Fruit fly (Drosophila melanogaster): Measurements from ENCODE around the gene CG7362.

The CG7362 gene

dm6 chr3R:14728713-14729685 lies 25.3 kb downstream of the CG7362 start:
- TF ChIP-seq rn (GFP tag; IDR thresholded peaks at IDR 0.05) (peak; percentile 34; the same call in 1 of the 2 replicates), CG8301 (tag; optimal IDR thresholded peaks at IDR 0.05) (peak; percentile 43), CG34367 (tag; optimal IDR thresholded peaks at IDR 0.05) (peak; percentile 34), CG10348 (GFP tag; IDR thresholded peaks at IDR 0.05) (no peak), CG9948 (tag; optimal IDR thresholded peaks at IDR 0.05) (peak; percentile 22), EcR (GFP tag; optimal IDR thresholded peaks at IDR 0.05) (no peak), fd96Ca (GFP tag; IDR thresholded peaks at IDR 0.05) (no peak; the same call in 2 of the 3 replicates), Snoo (tag; optimal IDR thresholded peaks at IDR 0.05) (peak; percentile 49), Pif1B (GFP tag; optimal IDR thresholded peaks at IDR 0.05) (peak; percentile 44), Pif1A (GFP tag; optimal IDR thresholded peaks at IDR 0.05) (no peak), CG4496 (GFP tag; IDR thresholded peaks at IDR 0.05) (peak; percentile 67; the same call in 2 of the 3 replicates), CG14655 (GFP tag; optimal IDR thresholded peaks at IDR 0.05) (peak; percentile 17), Ets98B (GFP tag; IDR thresholded peaks at IDR 0.05) (peak; percentile 61), D1 (tag; optimal IDR thresholded peaks at IDR 0.05) (no peak), gl (tag; optimal IDR thresholded peaks at IDR 0.05) (no peak), CG13204 (GFP tag; optimal IDR thresholded peaks at IDR 0.05) (no peak), CG32121 (GFP tag; IDR thresholded peaks at IDR 0.05) (peak; percentile 72), CG15710 (tag; optimal IDR thresholded peaks at IDR 0.05) (peak; percentile 29), CG8159 (tag; optimal IDR thresholded peaks at IDR 0.05) (peak; percentile 64), CG12605 (GFP tag; IDR thresholded peaks at IDR 0.05) (peak; percentile 46; the same call in 1 of the 2 replicates), CG17806 (tag; optimal IDR thresholded peaks at IDR 0.05) (peak; percentile 56)

dm6 chr3R:14724501-14724859 lies 29.8 kb downstream of the CG7362 start:
- no peak for TF ChIP-seq Pif1B (GFP tag; optimal IDR thresholded peaks at IDR 0.05)
- no peak for TF ChIP-seq CG8159 (tag; optimal IDR thresholded peaks at IDR 0.05)

dm6 chr3R:14723671-14724500 lies 30.4 kb downstream of the CG7362 start, which contains the start of gene kibra:
TSS of gene kibra (minus strand) at chr3R:14724261.
- TF ChIP-seq CG13204 (GFP tag; optimal IDR thresholded peaks at IDR 0.05) = peak; percentile 58
- no peak for TF ChIP-seq CG12605 (GFP tag; IDR thresholded peaks at IDR 0.05)
- peak; percentile 15 for TF ChIP-seq Snoo (tag; optimal IDR thresholded peaks at IDR 0.05)
- no peak for TF ChIP-seq CG14655 (GFP tag; optimal IDR thresholded peaks at IDR 0.05)
- peak; percentile 67 for TF ChIP-seq EcR (GFP tag; optimal IDR thresholded peaks at IDR 0.05)
- TF ChIP-seq Pif1B (GFP tag; optimal IDR thresholded peaks at IDR 0.05) = no peak
- no peak for TF ChIP-seq rn (GFP tag; IDR thresholded peaks at IDR 0.05)
- TF ChIP-seq CG10348 (GFP tag; IDR thresholded peaks at IDR 0.05) = no peak
- TF ChIP-seq CG8159 (tag; optimal IDR thresholded peaks at IDR 0.05) = peak; percentile 67
- no peak for TF ChIP-seq Ets98B (GFP tag; IDR thresholded peaks at IDR 0.05)
- TF ChIP-seq fd96Ca (GFP tag; IDR thresholded peaks at IDR 0.05) = no peak
- peak; percentile 43 for TF ChIP-seq CG17806 (tag; optimal IDR thresholded peaks at IDR 0.05)
- peak; percentile 1 for TF ChIP-seq Pif1A (GFP tag; optimal IDR thresholded peaks at IDR 0.05)
- TF ChIP-seq CG9948 (tag; optimal IDR thresholded peaks at IDR 0.05) = peak; percentile 34
- peak; percentile 51 for TF ChIP-seq CG15710 (tag; optimal IDR thresholded peaks at IDR 0.05)
- TF ChIP-seq D1 (tag; optimal IDR thresholded peaks at IDR 0.05) = no peak
- TF ChIP-seq CG8301 (tag; optimal IDR thresholded peaks at IDR 0.05) = peak; percentile 45
- TF ChIP-seq gl (tag; optimal IDR thresholded peaks at IDR 0.05) = no peak

dm6 chr3R:14723355-14723670 lies 30.9 kb downstream of the CG7362 start:
- TF ChIP-seq Snoo (tag; optimal IDR thresholded peaks at IDR 0.05) = no peak
- TF ChIP-seq Pif1B (GFP tag; optimal IDR thresholded peaks at IDR 0.05) = no peak
- TF ChIP-seq CG34367 (tag; optimal IDR thresholded peaks at IDR 0.05) = no peak
- no peak for TF ChIP-seq CG10348 (GFP tag; IDR thresholded peaks at IDR 0.05)
- no peak for TF ChIP-seq rn (GFP tag; IDR thresholded peaks at IDR 0.05)
- no peak for TF ChIP-seq CG9948 (tag; optimal IDR thresholded peaks at IDR 0.05)
- no peak for TF ChIP-seq Ets98B (GFP tag; IDR thresholded peaks at IDR 0.05)
- no peak for TF ChIP-seq CG14655 (GFP tag; optimal IDR thresholded peaks at IDR 0.05)
- TF ChIP-seq CG12605 (GFP tag; IDR thresholded peaks at IDR 0.05) = no peak
- no peak for TF ChIP-seq Pif1A (GFP tag; optimal IDR thresholded peaks at IDR 0.05)
- TF ChIP-seq CG8159 (tag; optimal IDR thresholded peaks at IDR 0.05) = no peak
- no peak for TF ChIP-seq CG8301 (tag; optimal IDR thresholded peaks at IDR 0.05)
- TF ChIP-seq EcR (GFP tag; optimal IDR thresholded peaks at IDR 0.05) = no peak
- TF ChIP-seq CG17806 (tag; optimal IDR thresholded peaks at IDR 0.05) = no peak
- no peak for TF ChIP-seq CG32121 (GFP tag; IDR thresholded peaks at IDR 0.05)
- no peak for TF ChIP-seq CG4496 (GFP tag; IDR thresholded peaks at IDR 0.05)

All from whole organism, pupa.